Fruit fly (Drosophila melanogaster) S2 (cell line): ENCODE data around the gene IRSp53.

ENCODE experiments used
- CG8478 ChIP-seq: fragments of >200 bp; optimal IDR thresholded peaks from 2 replicates; lab custom pipeline; 2018
- CTCF ChIP-seq, 2 experiments: fragments of >200 bp; optimal IDR thresholded peaks; 2 replicates each; lab custom pipeline; 2018

dm6 chr3L:11119901-11120418 is 15.9 kb upstream of the IRSp53 start:
- TF ChIP-seq CG8478 (lab: Kevin White, UChicago): no peak
- no peak for TF ChIP-seq CTCF (optimal IDR thresholded peaks at IDR 0.05; lab: Kevin White, UChicago)
